Worm (Caenorhabditis elegans): ENCODE results near the gene aakg-3.

DNA sequence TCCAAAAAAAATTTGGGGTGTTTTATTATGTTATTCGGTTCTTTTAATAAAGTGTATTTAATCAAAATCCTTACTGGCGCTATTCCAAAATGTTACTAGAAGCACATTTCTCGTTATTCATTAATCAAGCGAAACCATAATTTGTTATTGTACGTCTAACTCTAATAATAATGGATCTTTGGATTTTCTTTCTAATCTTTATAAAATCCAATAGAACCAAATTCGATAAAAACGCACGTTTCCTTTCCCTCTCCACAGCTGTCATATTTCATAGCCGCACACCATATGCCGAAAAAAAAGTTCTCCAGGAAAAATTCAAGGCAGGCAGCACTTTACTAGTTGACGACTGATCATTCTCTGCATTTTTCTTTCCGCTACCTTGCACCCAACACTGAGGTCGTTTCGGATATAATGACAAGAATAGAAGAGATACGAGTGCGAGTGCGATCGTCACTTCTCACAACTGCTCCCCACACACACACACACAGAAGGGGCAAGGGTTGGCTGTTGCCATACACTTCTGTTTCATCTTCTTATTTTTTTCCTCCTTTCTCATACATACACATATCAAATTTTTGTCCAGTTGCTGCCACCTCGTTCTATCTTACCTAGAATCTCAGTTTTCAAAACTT lies 47.4 kb downstream of the aakg-3 start:
- TF ChIP-seq nhr-232 (tag; optimal IDR thresholded peaks at IDR 0.05) (no peak), nhr-11 (tag; optimal IDR thresholded peaks at IDR 0.05) (no peak), fkh-10 (GFP tag; optimal IDR thresholded peaks at IDR 0.05) (no peak), ets-4 (tag; optimal IDR thresholded peaks at IDR 0.05) (no peak), nfya-1 (tag; optimal IDR thresholded peaks at IDR 0.05) (no peak), ceh-9 (tag; optimal IDR thresholded peaks at IDR 0.05) (no peak), madf-2 (tag; optimal IDR thresholded peaks at IDR 0.05) (no peak), pha-4 (tag; optimal IDR thresholded peaks at IDR 0.05) (no peak), npax-4 (tag; optimal IDR thresholded peaks at IDR 0.05) (no peak), ttx-3 (tag; optimal IDR thresholded peaks at IDR 0.05) (no peak)
